Fruit fly (Drosophila melanogaster) whole organism, embryonic: ENCODE results near the gene CG31817.

Experiments
- Atf6 ChIP-seq: fragments of 200-800 bp; sonication (Bioruptor generic); IDR thresholded peaks from 2 replicates; pipeline ENCODE4 v1.3.6; 2022; ENCODE audit warnings: missing biosample characterization, missing genetic modification characterization
- CG10543 ChIP-seq: fragments of 200-800 bp; sonication (Bioruptor generic); optimal IDR thresholded peaks from 3 replicates; lab custom pipeline; 2017; ENCODE audit warnings: missing biosample characterization, mild to moderate bottlenecking, missing genetic modification characterization, moderate library complexity
- CG10654 ChIP-seq: fragments of 200-800 bp; sonication (Bioruptor generic); optimal IDR thresholded peaks from 2 replicates; lab custom pipeline; 2016; ENCODE audit warnings: missing biosample characterization, missing genetic modification characterization
- CG13123 ChIP-seq: fragments of 200-800 bp; sonication (Bioruptor generic); optimal IDR thresholded peaks from 2 replicates; lab custom pipeline; 2016; ENCODE audit warnings: missing biosample characterization, missing genetic modification characterization
- CG13624 ChIP-seq: fragments of 200-800 bp; sonication (Bioruptor generic); optimal IDR thresholded peaks from 2 replicates; lab custom pipeline; 2016; ENCODE audit warnings: missing biosample characterization, missing genetic modification characterization
- CG15479 ChIP-seq: fragments of 200-800 bp; sonication (Bioruptor generic); optimal IDR thresholded peaks from 3 replicates; lab custom pipeline; 2019; ENCODE audit warnings: missing biosample characterization, mild to moderate bottlenecking, missing genetic modification characterization, moderate library complexity
- CG1832 ChIP-seq: fragments of 200-800 bp; sonication (Bioruptor generic); optimal IDR thresholded peaks from 2 replicates; lab custom pipeline; 2017; ENCODE audit warnings: missing biosample characterization, mild to moderate bottlenecking, missing genetic modification characterization, inconsistent platforms
- CG2712 ChIP-seq: fragments of 200-800 bp; optimal IDR thresholded peaks from 3 replicates; lab custom pipeline; 2019; ENCODE audit warnings: missing biosample characterization, mild to moderate bottlenecking, missing genetic modification characterization, moderate library complexity
- CG2889 ChIP-seq: fragments of 200-800 bp; sonication (Bioruptor generic); IDR thresholded peaks from 3 replicates; pipeline ENCODE4 v1.3.6; 2022; ENCODE audit warnings: missing biosample characterization, missing genetic modification characterization
- CG30403 ChIP-seq: fragments of 200-800 bp; sonication (Bioruptor generic); optimal IDR thresholded peaks from 3 replicates; lab custom pipeline; 2016; ENCODE audit warnings: missing biosample characterization, missing genetic modification characterization
- CG33557 ChIP-seq: fragments of 200-800 bp; sonication (Bioruptor generic); optimal IDR thresholded peaks from 2 replicates; lab custom pipeline; 2019; ENCODE audit warnings: missing biosample characterization, mild to moderate bottlenecking, missing genetic modification characterization, moderate library complexity
- CG3838 ChIP-seq: fragments of 200-800 bp; sonication (Bioruptor generic); optimal IDR thresholded peaks from 3 replicates; lab custom pipeline; 2016; ENCODE audit warnings: missing biosample characterization, missing genetic modification characterization
- CG3995 ChIP-seq: fragments of 200-800 bp; sonication (Bioruptor generic); optimal IDR thresholded peaks from 3 replicates; lab custom pipeline; 2016; ENCODE audit warnings: missing biosample characterization, missing genetic modification characterization
- CG4820 ChIP-seq: fragments of 200-800 bp; sonication (Bioruptor generic); optimal IDR thresholded peaks from 3 replicates; lab custom pipeline; 2016; ENCODE audit warnings: missing biosample characterization, missing genetic modification characterization
- CG4854 ChIP-seq: fragments of 200-800 bp; sonication (Bioruptor generic); optimal IDR thresholded peaks from 2 replicates; lab custom pipeline; 2016; ENCODE audit warnings: missing biosample characterization, missing genetic modification characterization, inconsistent platforms
- CG6175 ChIP-seq: fragments of 200-800 bp; sonication (Bioruptor generic); IDR thresholded peaks from 3 replicates; pipeline ENCODE4 v1.3.6; 2022; ENCODE audit warnings: missing biosample characterization, missing genetic modification characterization
- CG6272 ChIP-seq: fragments of 200-800 bp; sonication (Bioruptor generic); IDR thresholded peaks from 2 replicates; pipeline ENCODE4 v1.3.6; 2022; ENCODE audit warnings: missing biosample characterization, missing genetic modification characterization
- CG6765 ChIP-seq: fragments of 200-800 bp; sonication (Bioruptor generic); optimal IDR thresholded peaks from 3 replicates; lab custom pipeline; 2017; ENCODE audit warnings: missing biosample characterization, mild to moderate bottlenecking, missing genetic modification characterization
- Camta ChIP-seq: fragments of 200-800 bp; sonication (Bioruptor generic); optimal IDR thresholded peaks from 2 replicates; lab custom pipeline; 2016; ENCODE audit warnings: missing biosample characterization, missing genetic modification characterization
- Dp ChIP-seq: fragments of 200-800 bp; sonication (Bioruptor generic); optimal IDR thresholded peaks from 2 replicates; lab custom pipeline; 2018; ENCODE audit warnings: missing biosample characterization, mild to moderate bottlenecking, missing genetic modification characterization, moderate library complexity
- Elba2 ChIP-seq: fragments of 200-800 bp; sonication (Bioruptor generic); optimal IDR thresholded peaks from 3 replicates; lab custom pipeline; 2016; ENCODE audit warnings: missing biosample characterization, missing genetic modification characterization
- HLHmδ ChIP-seq: fragments of 200-800 bp; sonication (Bioruptor generic); optimal IDR thresholded peaks from 2 replicates; lab custom pipeline; 2018; ENCODE audit warnings: missing biosample characterization, mild to moderate bottlenecking, missing genetic modification characterization, moderate library complexity
- HmgD ChIP-seq: fragments of 200-800 bp; sonication (Bioruptor generic); optimal IDR thresholded peaks from 3 replicates; lab custom pipeline; 2016; ENCODE audit warnings: missing biosample characterization, missing genetic modification characterization
- Hmx ChIP-seq: fragments of 200-800 bp; sonication (Bioruptor generic); optimal IDR thresholded peaks from 2 replicates; lab custom pipeline; 2016; ENCODE audit warnings: missing biosample characterization, missing genetic modification characterization
- Hr39 ChIP-seq: fragments of >200 bp; optimal IDR thresholded peaks from 2 replicates; lab custom pipeline; 2017
- Mad ChIP-seq: fragments of 200-800 bp; sonication (Bioruptor generic); optimal IDR thresholded peaks from 2 replicates; lab custom pipeline; 2016; ENCODE audit warnings: missing biosample characterization, missing genetic modification characterization
- Nf-YC ChIP-seq: fragments of 200-800 bp; optimal IDR thresholded peaks from 3 replicates; lab custom pipeline; 2019; ENCODE audit warnings: missing biosample characterization, mild to moderate bottlenecking, missing genetic modification characterization, moderate library complexity
- NfI ChIP-seq: fragments of 200-800 bp; sonication (Bioruptor generic); optimal IDR thresholded peaks from 3 replicates; lab custom pipeline; 2018; ENCODE audit warnings: missing biosample characterization, mild to moderate bottlenecking, missing genetic modification characterization, moderate library complexity
- Optix ChIP-seq: fragments of 200-800 bp; sonication (Bioruptor generic); IDR thresholded peaks from 3 replicates; pipeline ENCODE4 v1.3.6; 2022; ENCODE audit warnings: missing biosample characterization, missing genetic modification characterization
- Rfx ChIP-seq: fragments of 200-800 bp; sonication (Bioruptor generic); IDR thresholded peaks from 2 replicates; pipeline ENCODE4 v1.3.6; 2022; ENCODE audit warnings: missing biosample characterization, missing genetic modification characterization
- Sox102F ChIP-seq: fragments of 200-800 bp; sonication (Bioruptor generic); optimal IDR thresholded peaks from 2 replicates; lab custom pipeline; 2018; ENCODE audit warnings: missing biosample characterization, mild to moderate bottlenecking, missing genetic modification characterization, moderate library complexity
- cato ChIP-seq: fragments of 200-800 bp; sonication (Bioruptor generic); optimal IDR thresholded peaks from 2 replicates; lab custom pipeline; 2016; ENCODE audit warnings: missing biosample characterization, missing genetic modification characterization, borderline replicate concordance
- chif ChIP-seq, 2 experiments: fragments of 200-800 bp; sonication (Bioruptor generic); optimal IDR thresholded peaks; 3 replicates each; lab custom pipeline; 2016; ENCODE audit warnings: missing biosample characterization in 2 of 2, missing genetic modification characterization in 2 of 2
- ci ChIP-seq: fragments of 200-800 bp; sonication (Bioruptor generic); IDR thresholded peaks from 3 replicates; pipeline ENCODE4 v1.3.6; 2022; ENCODE audit warnings: missing biosample characterization, missing genetic modification characterization
- corto ChIP-seq: fragments of 200-800 bp; sonication (Bioruptor generic); optimal IDR thresholded peaks from 2 replicates; lab custom pipeline; 2016; ENCODE audit warnings: missing biosample characterization, mild to moderate bottlenecking, missing genetic modification characterization, moderate library complexity
- croc ChIP-seq: fragments of 200-800 bp; sonication (Bioruptor generic); conservative IDR thresholded peaks from 3 replicates; pipeline ENCODE4 v1.3.6; 2022; ENCODE audit warnings: missing biosample characterization, missing genetic modification characterization
- dimm ChIP-seq: fragments of 200-800 bp; sonication (Bioruptor generic); IDR thresholded peaks from 2 replicates; pipeline ENCODE4 v1.3.6; 2022; ENCODE audit warnings: missing biosample characterization, missing genetic modification characterization
- fd102C ChIP-seq: fragments of 200-800 bp; sonication (Bioruptor generic); optimal IDR thresholded peaks from 2 replicates; lab custom pipeline; 2018; ENCODE audit warnings: missing biosample characterization, mild to moderate bottlenecking, missing genetic modification characterization, moderate library complexity
- gsb ChIP-seq: fragments of 200-800 bp; sonication (Bioruptor generic); IDR thresholded peaks from 2 replicates; pipeline ENCODE4 v1.3.6; 2022; ENCODE audit warnings: missing biosample characterization, missing genetic modification characterization
- h ChIP-seq: fragments of >200 bp; optimal IDR thresholded peaks from 2 replicates; lab custom pipeline; 2017
- hbn ChIP-seq: fragments of 200-800 bp; sonication (Bioruptor generic); IDR thresholded peaks from 2 replicates; pipeline ENCODE4 v1.3.6; 2022; ENCODE audit warnings: missing biosample characterization, missing genetic modification characterization; ENCODE audit not compliant: partially characterized antibody
- ken ChIP-seq: fragments of 200-800 bp; sonication (Bioruptor generic); IDR thresholded peaks from 3 replicates; pipeline ENCODE4 v1.3.6; 2022; ENCODE audit warnings: missing biosample characterization, missing genetic modification characterization
- lmd ChIP-seq: fragments of 200-800 bp; sonication (Bioruptor generic); IDR thresholded peaks from 2 replicates; pipeline ENCODE4 v1.3.6; 2022; ENCODE audit warnings: missing biosample characterization, missing genetic modification characterization
- mirr ChIP-seq: fragments of 200-800 bp; sonication (Bioruptor generic); optimal IDR thresholded peaks from 3 replicates; lab custom pipeline; 2018; ENCODE audit warnings: missing biosample characterization, mild to moderate bottlenecking, missing genetic modification characterization
- nom ChIP-seq: fragments of 200-800 bp; sonication (Bioruptor generic); optimal IDR thresholded peaks from 2 replicates; lab custom pipeline; 2017; ENCODE audit warnings: missing biosample characterization, missing genetic modification characterization, mild to moderate bottlenecking, moderate library complexity, missing genetic modification reagents
- pnt ChIP-seq: fragments of 200-800 bp; sonication (Bioruptor generic); optimal IDR thresholded peaks from 3 replicates; lab custom pipeline; 2016; ENCODE audit warnings: missing biosample characterization, missing genetic modification characterization
- sima ChIP-seq: fragments of 200-800 bp; sonication (Bioruptor generic); optimal IDR thresholded peaks from 2 replicates; lab custom pipeline; 2016; ENCODE audit warnings: missing biosample characterization, missing genetic modification characterization
- slp2 ChIP-seq: fragments of 200-800 bp; sonication (Bioruptor generic); optimal IDR thresholded peaks from 2 replicates; lab custom pipeline; 2016; ENCODE audit warnings: missing biosample characterization, missing genetic modification characterization
- stc ChIP-seq: fragments of 200-800 bp; sonication (Bioruptor generic); IDR thresholded peaks from 2 replicates; pipeline ENCODE4 v1.3.6; 2022; ENCODE audit warnings: missing biosample characterization, missing genetic modification characterization
- tx ChIP-seq: fragments of 200-800 bp; sonication (Bioruptor generic); optimal IDR thresholded peaks from 2 replicates; lab custom pipeline; 2016; ENCODE audit warnings: missing biosample characterization, missing genetic modification characterization

The CG31817 gene

DNA sequence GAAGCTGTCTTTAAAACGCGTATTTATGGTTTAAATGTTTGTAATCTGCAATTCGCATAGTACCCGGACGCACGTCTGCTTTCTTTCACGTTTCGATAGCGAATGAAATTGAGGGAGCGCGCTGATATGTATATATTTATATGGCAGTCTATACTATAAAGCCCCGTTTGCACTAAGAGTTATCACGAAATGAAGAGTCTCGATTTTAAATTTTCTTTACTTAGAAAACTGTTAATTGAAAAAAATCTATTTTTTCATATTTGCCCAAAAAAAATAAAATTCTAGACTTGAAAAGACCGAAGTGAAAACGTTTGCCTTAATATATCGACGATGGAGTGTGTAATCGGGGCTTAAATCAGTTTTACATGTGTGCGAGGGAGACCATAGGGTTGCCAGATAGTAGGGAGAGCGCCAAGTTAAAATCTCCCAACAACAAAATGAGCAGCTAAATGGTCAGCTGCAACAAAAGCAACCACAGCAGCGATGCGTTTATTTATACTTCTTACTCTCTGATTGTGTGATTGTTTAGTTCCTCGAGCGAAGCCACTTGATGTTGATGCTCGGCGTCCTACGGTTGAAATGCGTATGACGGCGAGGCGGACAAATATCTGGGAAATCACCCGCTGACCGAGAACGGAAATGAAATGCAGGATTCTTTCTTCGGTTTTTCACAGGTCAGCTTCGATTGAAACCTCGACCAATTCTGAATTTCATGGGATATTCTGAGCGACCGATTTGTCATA is 12.0 kb downstream of the CG31817 start, which contains the start of gene cact (continued):
- TF ChIP-seq ken (GFP tag; lab: Robert Waterston, UW) (peak; percentile 88), slp2 (GFP tag; lab: Kevin White, UChicago) (peak; percentile 93), HmgD (GFP tag; lab: Kevin White, UChicago) (peak; percentile 93), CG30403 (GFP tag; lab: Kevin White, UChicago) (peak; percentile 97), CG13123 (GFP tag; lab: Kevin White, UChicago) (peak; percentile 87), chif (GFP tag; optimal IDR thresholded peaks at IDR 0.05; lab: Kevin White, UChicago) (peak; percentile 86 to 95), pnt (peak; percentile 93), HLHmδ (GFP tag; lab: Kevin White, UChicago) (peak; percentile 72), h (lab: Kevin White, UChicago) (no peak), Mad (GFP tag; lab: Kevin White, UChicago) (peak; percentile 94), Hmx (GFP tag; lab: Kevin White, UChicago) (peak; percentile 88), ci (GFP tag; lab: Robert Waterston, UW) (peak; percentile 89), dimm (GFP tag; lab: Robert Waterston, UW) (no peak), CG2712 (tag; lab: Kevin White, UChicago) (peak; percentile 95), CG15479 (GFP tag; lab: Kevin White, UChicago) (no peak), mirr (GFP tag; lab: Kevin White, UChicago) (peak; percentile 43), croc (GFP tag; lab: Robert Waterston, UW) (peak; percentile 72), CG13624 (peak; percentile 94), Elba2 (GFP tag; lab: Kevin White, UChicago) (peak; percentile 54), CG33557 (peak; percentile 79), gsb (GFP tag; lab: Robert Waterston, UW) (peak; percentile 53; the same call in 1 of the 2 replicates), CG3995 (GFP tag; lab: Kevin White, UChicago) (peak; percentile 56), cato (peak; percentile 86), CG4820 (GFP tag; lab: Kevin White, UChicago) (peak; percentile 89), Hr39 (lab: Kevin White, UChicago) (no peak), Camta (GFP tag; lab: Kevin White, UChicago) (peak; percentile 87), stc (GFP tag; lab: Robert Waterston, UW) (peak; percentile 88), corto (peak; percentile 78), lmd (GFP tag; lab: Robert Waterston, UW) (peak; percentile 92), CG10543 (GFP tag; lab: Kevin White, UChicago) (peak; percentile 92), Rfx (GFP tag; lab: Robert Waterston, UW) (peak; percentile 93), CG1832 (no peak), CG3838 (GFP tag; lab: Kevin White, UChicago) (peak; percentile 83), Nf-YC (tag; lab: Kevin White, UChicago) (peak; percentile 84), CG6272 (GFP tag; lab: Robert Waterston, UW) (peak; percentile 88), Sox102F (GFP tag; lab: Kevin White, UChicago) (peak; percentile 95), CG2889 (GFP tag; lab: Robert Waterston, UW) (peak; percentile 68; the same call in 2 of the 3 replicates), tx (GFP tag; lab: Kevin White, UChicago) (peak; percentile 95), CG6765 (GFP tag; lab: Kevin White, UChicago) (peak; percentile 63), nom (GFP tag; lab: Kevin White, UChicago) (peak; percentile 73), Dp (GFP tag; lab: Kevin White, UChicago) (peak; percentile 69), hbn (GFP tag; lab: Robert Waterston, UW) (peak; percentile 61), CG6175 (GFP tag; lab: Robert Waterston, UW) (peak; percentile 78; the same call in 1 of the 3 replicates), sima (GFP tag; lab: Kevin White, UChicago) (peak; percentile 70), NfI (peak; percentile 92), Optix (GFP tag; lab: Robert Waterston, UW) (peak; percentile 83; the same call in 2 of the 3 replicates), fd102C (GFP tag; lab: Kevin White, UChicago) (peak; percentile 49), CG4854 (GFP tag; lab: Kevin White, UChicago) (peak; percentile 85), CG10654 (GFP tag; lab: Kevin White, UChicago) (peak; percentile 86), Atf6 (GFP tag; lab: Robert Waterston, UW) (peak; percentile 89)
